Worm (Caenorhabditis elegans): ENCODE data around the gene B0035.21.

B0035.21 gene

DNA sequence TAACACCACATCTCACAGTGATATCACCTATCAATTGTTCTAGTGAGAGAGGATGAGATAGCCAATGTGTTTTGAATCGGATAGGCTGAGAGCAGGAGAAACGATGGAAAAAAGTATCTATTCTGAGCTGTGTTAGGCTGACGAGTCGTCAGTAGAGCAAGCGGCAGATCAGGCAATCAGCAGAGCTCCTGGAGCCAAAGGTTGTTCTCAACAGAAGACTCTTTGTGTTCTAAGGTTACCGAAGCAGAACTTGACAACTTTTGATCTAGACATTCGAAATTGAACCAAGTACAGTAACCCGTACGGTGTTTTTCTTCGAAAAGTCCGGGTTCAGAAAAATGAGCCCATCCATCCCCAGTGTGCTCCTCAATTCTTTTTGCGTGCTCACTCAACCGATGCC, 25.7 kb downstream of the B0035.21 start:
- TF ChIP-seq F37D6.2 (tag; optimal IDR thresholded peaks at IDR 0.05): no peak
- peak; percentile 24; the same call in 1 of the 2 replicates for TF ChIP-seq hmg-1.1 (GFP tag; IDR thresholded peaks at IDR 0.05)
- TF ChIP-seq attf-4 (tag; optimal IDR thresholded peaks at IDR 0.05): no peak
- no peak for TF ChIP-seq mep-1 (tag; optimal IDR thresholded peaks at IDR 0.05)
- TF ChIP-seq nhr-237 (tag; optimal IDR thresholded peaks at IDR 0.05): no peak
- TF ChIP-seq set-16 (GFP tag; IDR thresholded peaks at IDR 0.05): 0 out of 2 replicates have a peak, but pooled peaks have one; percentile 5
- TF ChIP-seq jun-1 (tag; optimal IDR thresholded peaks at IDR 0.05): no peak
- TF ChIP-seq unc-62 (GFP tag; optimal IDR thresholded peaks at IDR 0.05 in 1 of 2): peak in 1 of 2 experiments; percentile 98
- TF ChIP-seq unc-62 (tag; optimal IDR thresholded peaks at IDR 0.05): no peak

ce11 chrIV:11353946-11354458, 26.9 kb downstream of the B0035.21 start, which contains the start of gene T01G1.2:
Gene T01G1.2 (plus strand): TSS chrIV:11354408.
- TF ChIP-seq fkh-10 (GFP tag; optimal IDR thresholded peaks at IDR 0.05) (no peak), egl-27 (tag; optimal IDR thresholded peaks at IDR 0.05) (no peak), hlh-11 (tag; optimal IDR thresholded peaks at IDR 0.05) (no peak), unc-39 (tag; optimal IDR thresholded peaks at IDR 0.05) (no peak), jun-1 (tag; optimal IDR thresholded peaks at IDR 0.05) (no peak), ceh-62 (tag; optimal IDR thresholded peaks at IDR 0.05) (no peak), nhr-28 (tag; optimal IDR thresholded peaks at IDR 0.05) (no peak), ceh-28 (tag; optimal IDR thresholded peaks at IDR 0.05) (no peak), zip-11 (GFP tag; IDR thresholded peaks at IDR 0.05) (no peak), daf-16 (GFP tag; optimal IDR thresholded peaks at IDR 0.05) (peak in 1 of 2 experiments; percentile 42), daf-16 (tag; optimal IDR thresholded peaks at IDR 0.05) (no peak), nhr-48 (tag; optimal IDR thresholded peaks at IDR 0.05) (no peak), hlh-30 (tag; optimal IDR thresholded peaks at IDR 0.05; ENCODE audit: insufficient read depth) (peak; percentile 71), F44E2.7 (GFP tag; IDR thresholded peaks at IDR 0.05) (no peak), unc-130 (GFP tag; optimal IDR thresholded peaks at IDR 0.05) (no peak), nhr-25 (tag; optimal IDR thresholded peaks at IDR 0.05; ENCODE audit: borderline replicate concordance, insufficient read depth) (no peak), ctbp-1 (GFP tag; IDR thresholded peaks at IDR 0.05) (no peak), nhr-6 (tag; optimal IDR thresholded peaks at IDR 0.05) (no peak), ama-1 (optimal IDR thresholded peaks at IDR 0.05) (no peak), F10B5.3 (tag; optimal IDR thresholded peaks at IDR 0.05) (no peak), unc-62 (GFP tag; optimal IDR thresholded peaks at IDR 0.05 in 1 of 2) (peak in 1 of 2 experiments; percentile 10), unc-62 (tag; optimal IDR thresholded peaks at IDR 0.05) (no peak), zfp-3 (GFP tag; conservative IDR thresholded peaks at IDR 0.05) (no peak), mdt-29 (GFP tag; IDR thresholded peaks at IDR 0.05) (no peak), Y5F2A.4 (GFP tag; optimal IDR thresholded peaks at IDR 0.05) (no peak), Y48G9A.11 (GFP tag; IDR thresholded peaks at IDR 0.05) (no peak), ZK546.5 (tag; optimal IDR thresholded peaks at IDR 0.05) (no peak), attf-4 (tag; optimal IDR thresholded peaks at IDR 0.05) (no peak), nhr-11 (tag; optimal IDR thresholded peaks at IDR 0.05) (peak; percentile 25), mep-1 (tag; optimal IDR thresholded peaks at IDR 0.05) (peak; percentile 11), skn-1 (tag; optimal IDR thresholded peaks at IDR 0.05) (no peak), ceh-20 (GFP tag; IDR thresholded peaks at IDR 0.05) (peak; percentile 33; the same call in 1 of the 2 replicates), nhr-10 (tag; optimal IDR thresholded peaks at IDR 0.05) (no peak), daf-19 (GFP tag; conservative IDR thresholded peaks at IDR 0.05) (no peak), lim-7 (GFP tag; IDR thresholded peaks at IDR 0.05) (no peak), nhr-76 (tag; optimal IDR thresholded peaks at IDR 0.05) (no peak), F49E8.2 (tag; optimal IDR thresholded peaks at IDR 0.05; ENCODE audit: borderline replicate concordance) (no peak), spr-1 (tag; optimal IDR thresholded peaks at IDR 0.05) (no peak), ZK337.2 (GFP tag; IDR thresholded peaks at IDR 0.05) (no peak), lin-39 (tag; optimal IDR thresholded peaks at IDR 0.05) (no peak), madf-9 (GFP tag; conservative IDR thresholded peaks at IDR 0.05) (no peak)
